Fruit fly (Drosophila melanogaster) whole organism, adult: ENCODE measurements around the gene MTA1-like.
A peak's percentile ranks its signal among the peaks of the same experiment; 100 is the strongest.

Experiments
- CG11617 ChIP-seq: fragments of 200-800 bp; sonication (Bioruptor generic); optimal IDR thresholded peaks from 2 replicates; lab custom pipeline; 2017; ENCODE audit warnings: mild to moderate bottlenecking, missing biosample characterization, missing genetic modification reagents, missing genetic modification characterization
- CG12768 ChIP-seq: fragments of 200-800 bp; sonication (Bioruptor generic); optimal IDR thresholded peaks from 2 replicates; lab custom pipeline; 2017; ENCODE audit warnings: missing biosample characterization, missing genetic modification characterization, mild to moderate bottlenecking, moderate library complexity, missing genetic modification reagents
- CG14711 ChIP-seq: fragments of 200-800 bp; sonication (Bioruptor generic); optimal IDR thresholded peaks from 2 replicates; lab custom pipeline; 2018; ENCODE audit warnings: missing biosample characterization, mild to moderate bottlenecking, missing genetic modification characterization, moderate library complexity
- CG1620 ChIP-seq: fragments of 200-800 bp; sonication (Bioruptor generic); optimal IDR thresholded peaks from 2 replicates; lab custom pipeline; 2016; ENCODE audit warnings: missing biosample characterization, missing genetic modification characterization
- CG33017 ChIP-seq: fragments of 200-800 bp; sonication (Bioruptor generic); optimal IDR thresholded peaks from 2 replicates; lab custom pipeline; 2018; ENCODE audit warnings: missing biosample characterization, mild to moderate bottlenecking, missing genetic modification characterization, moderate library complexity
- CG5204 ChIP-seq: fragments of 200-800 bp; sonication (Bioruptor generic); optimal IDR thresholded peaks from 2 replicates; lab custom pipeline; 2016; ENCODE audit warnings: missing biosample characterization, missing genetic modification characterization
- CG7045 ChIP-seq: fragments of 200-800 bp; sonication (Bioruptor generic); optimal IDR thresholded peaks from 2 replicates; lab custom pipeline; 2017; ENCODE audit warnings: missing biosample characterization, mild to moderate bottlenecking, missing genetic modification characterization
- CG7101 ChIP-seq: fragments of 200-800 bp; sonication (Bioruptor generic); optimal IDR thresholded peaks from 2 replicates; lab custom pipeline; 2018; ENCODE audit warnings: missing biosample characterization, mild to moderate bottlenecking, missing genetic modification characterization, moderate library complexity
- Clk ChIP-seq: fragments of 200-800 bp; sonication (Bioruptor generic); optimal IDR thresholded peaks from 2 replicates; lab custom pipeline; 2017; ENCODE audit warnings: missing biosample characterization, missing genetic modification characterization
- Crg-1 ChIP-seq: fragments of 200-800 bp; sonication (Bioruptor generic); optimal IDR thresholded peaks from 2 replicates; lab custom pipeline; 2016; ENCODE audit warnings: missing biosample characterization, missing genetic modification characterization
- Hr96 ChIP-seq: fragments of 200-800 bp; sonication (Bioruptor generic); optimal IDR thresholded peaks from 2 replicates; lab custom pipeline; 2016; ENCODE audit warnings: missing biosample characterization, missing genetic modification characterization
- Mnt ChIP-seq: fragments of 200-800 bp; sonication (Bioruptor generic); optimal IDR thresholded peaks from 2 replicates; lab custom pipeline; 2016; ENCODE audit warnings: missing biosample characterization, mild to moderate bottlenecking, missing genetic modification characterization
- bab1 ChIP-seq: fragments of 200-800 bp; sonication (Bioruptor generic); optimal IDR thresholded peaks from 3 replicates; lab custom pipeline; 2019; ENCODE audit warnings: missing biosample characterization, mild to moderate bottlenecking, missing genetic modification characterization, moderate library complexity
- cic ChIP-seq: fragments of 200-800 bp; sonication (Bioruptor generic); optimal IDR thresholded peaks from 2 replicates; lab custom pipeline; 2017; ENCODE audit warnings: missing biosample characterization, mild to moderate bottlenecking, missing genetic modification characterization, moderate library complexity
- cnc ChIP-seq, 2 experiments: fragments of >200 bp; optimal IDR thresholded peaks; 2 replicates each; lab custom pipeline; 2017
- kay ChIP-seq: fragments of 200-800 bp; sonication (Bioruptor generic); peaks from one replicate; lab custom pipeline; 2016; ENCODE audit warnings: missing biosample characterization, missing genetic modification characterization, borderline replicate concordance
- ovo ChIP-seq: fragments of 200-800 bp; sonication (Bioruptor generic); optimal IDR thresholded peaks from 2 replicates; lab custom pipeline; 2016; ENCODE audit warnings: missing biosample characterization, missing genetic modification characterization
- pad ChIP-seq: fragments of 200-800 bp; sonication (Bioruptor generic); optimal IDR thresholded peaks from 3 replicates; lab custom pipeline; 2017; ENCODE audit warnings: missing biosample characterization, missing genetic modification characterization, mild to moderate bottlenecking, moderate library complexity, missing genetic modification reagents
- tj ChIP-seq: fragments of 200-800 bp; sonication (Bioruptor generic); optimal IDR thresholded peaks from 3 replicates; lab custom pipeline; 2017; ENCODE audit warnings: missing biosample characterization, mild to moderate bottlenecking, missing genetic modification characterization, moderate library complexity
- toe ChIP-seq: fragments of 200-800 bp; sonication (Bioruptor generic); optimal IDR thresholded peaks from 2 replicates; lab custom pipeline; 2016; ENCODE audit warnings: missing biosample characterization, missing genetic modification characterization

Gene MTA1-like

dm6 chr3R:5622985-5623630, 25.4 kb downstream of the MTA1-like start:
- TF ChIP-seq pad (GFP tag; lab: Kevin White, UChicago) = peak; percentile 96
- TF ChIP-seq CG7045 (GFP tag; lab: Kevin White, UChicago) = peak; percentile 91
- TF ChIP-seq CG33017 (tag; lab: Kevin White, UChicago) = peak; percentile 81
- TF ChIP-seq Hr96 = peak; percentile 87
- peak; percentile 83 for TF ChIP-seq CG5204
- TF ChIP-seq tj (GFP tag; lab: Kevin White, UChicago) = peak; percentile 41
- peak; percentile 85 for TF ChIP-seq Clk (GFP tag; lab: Kevin White, UChicago)
- peak; percentile 91 for TF ChIP-seq CG7101
- TF ChIP-seq bab1 (GFP tag; lab: Kevin White, UChicago) = peak; percentile 68
- peak; percentile 99 for TF ChIP-seq ovo (GFP tag; lab: Kevin White, UChicago)
- peak; percentile 79 for TF ChIP-seq CG14711 (tag; lab: Kevin White, UChicago)
- no peak for TF ChIP-seq cnc (optimal IDR thresholded peaks at IDR 0.05; lab: Kevin White, UChicago)
- TF ChIP-seq toe = peak; percentile 93
- TF ChIP-seq CG11617 (GFP tag; lab: Kevin White, UChicago) = peak; percentile 87
- peak; percentile 96 for TF ChIP-seq CG12768 (GFP tag; lab: Kevin White, UChicago)
- peak; percentile 95 for TF ChIP-seq CG1620
- TF ChIP-seq Crg-1 (GFP tag; lab: Kevin White, UChicago) = peak; percentile 98
- peak; percentile 96 for TF ChIP-seq cic
- peak; percentile 93 for TF ChIP-seq Mnt (GFP tag; lab: Kevin White, UChicago)
- no peak for TF ChIP-seq kay (GFP tag; lab: Kevin White, UChicago)

dm6 chr3R:5622406-5622752, 26.2 kb downstream of the MTA1-like start:
- TF ChIP-seq CG7045 (GFP tag; lab: Kevin White, UChicago) (no peak), Clk (GFP tag; lab: Kevin White, UChicago) (no peak), bab1 (GFP tag; lab: Kevin White, UChicago) (no peak), Crg-1 (GFP tag; lab: Kevin White, UChicago) (no peak)

DNA sequence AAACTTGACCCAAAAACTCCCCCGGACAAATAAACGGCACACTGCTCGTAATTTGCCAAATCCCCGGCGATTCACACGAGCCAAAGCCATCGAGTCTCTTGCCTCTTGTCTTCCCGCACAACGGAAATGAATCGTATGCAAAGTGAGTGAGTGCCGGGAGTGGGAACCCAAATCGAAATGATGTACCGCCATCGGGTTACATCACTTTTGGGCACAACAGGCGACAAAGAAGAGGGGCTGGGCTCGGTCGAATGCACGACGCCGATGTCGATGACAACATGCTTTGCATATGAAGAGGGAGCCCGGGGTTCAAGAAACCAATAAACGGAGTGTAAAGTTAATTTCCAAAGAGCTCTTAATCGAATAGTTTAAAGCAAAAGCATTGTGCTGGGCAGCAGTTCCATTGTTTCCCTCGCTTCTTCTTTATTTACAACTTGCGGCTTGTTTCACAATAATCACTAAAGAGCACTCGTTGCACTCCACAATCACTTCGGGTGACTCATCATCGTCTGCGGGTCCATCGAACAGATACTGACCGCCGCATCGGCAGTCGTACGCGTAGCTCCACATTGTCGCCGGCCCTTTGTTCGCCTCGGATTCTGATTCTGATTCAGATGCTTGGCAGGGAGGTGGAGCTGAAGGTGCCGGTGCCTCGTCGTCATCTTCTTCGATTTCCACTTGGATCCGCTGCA, 26.7 kb downstream of the MTA1-like start:
- TF ChIP-seq toe (no peak), Clk (GFP tag; lab: Kevin White, UChicago) (no peak), cic (no peak), pad (GFP tag; lab: Kevin White, UChicago) (no peak), CG7101 (no peak), Mnt (GFP tag; lab: Kevin White, UChicago) (no peak), cnc (optimal IDR thresholded peaks at IDR 0.05; lab: Kevin White, UChicago) (no peak), CG12768 (GFP tag; lab: Kevin White, UChicago) (no peak), bab1 (GFP tag; lab: Kevin White, UChicago) (no peak), CG1620 (no peak), kay (GFP tag; lab: Kevin White, UChicago) (no peak)

DNA sequence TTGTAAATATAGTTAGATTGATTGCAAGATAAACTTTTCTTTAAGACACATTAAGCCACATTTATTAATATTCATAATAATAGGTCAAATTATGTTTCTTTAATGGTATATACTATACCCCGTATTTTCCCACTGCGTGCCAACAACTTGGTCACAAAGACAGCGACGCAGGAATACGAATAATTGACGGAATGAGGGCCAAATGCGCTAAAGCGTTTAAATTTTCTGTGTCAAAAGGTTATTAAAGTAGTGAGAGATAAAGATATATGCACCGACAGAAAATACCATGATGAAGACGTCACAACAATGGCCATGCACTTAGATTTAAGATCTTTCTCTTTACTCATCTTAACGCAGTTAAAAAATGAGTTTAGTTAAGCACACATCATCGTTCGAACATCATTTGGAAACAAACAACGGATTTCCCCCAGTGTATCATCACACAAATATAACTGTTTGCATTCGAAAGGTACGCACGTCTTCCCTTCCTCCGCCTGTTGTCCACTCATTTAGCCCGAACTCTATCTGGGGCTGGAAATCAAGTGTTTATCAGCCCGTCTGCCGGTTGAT, 28.1 kb downstream of the MTA1-like start:
- TF ChIP-seq bab1 (GFP tag; lab: Kevin White, UChicago) = no peak
- peak; percentile 5 for TF ChIP-seq CG11617 (GFP tag; lab: Kevin White, UChicago)
- TF ChIP-seq CG7101 = no peak
- no peak for TF ChIP-seq CG33017 (tag; lab: Kevin White, UChicago)
- TF ChIP-seq CG1620 = no peak

DNA sequence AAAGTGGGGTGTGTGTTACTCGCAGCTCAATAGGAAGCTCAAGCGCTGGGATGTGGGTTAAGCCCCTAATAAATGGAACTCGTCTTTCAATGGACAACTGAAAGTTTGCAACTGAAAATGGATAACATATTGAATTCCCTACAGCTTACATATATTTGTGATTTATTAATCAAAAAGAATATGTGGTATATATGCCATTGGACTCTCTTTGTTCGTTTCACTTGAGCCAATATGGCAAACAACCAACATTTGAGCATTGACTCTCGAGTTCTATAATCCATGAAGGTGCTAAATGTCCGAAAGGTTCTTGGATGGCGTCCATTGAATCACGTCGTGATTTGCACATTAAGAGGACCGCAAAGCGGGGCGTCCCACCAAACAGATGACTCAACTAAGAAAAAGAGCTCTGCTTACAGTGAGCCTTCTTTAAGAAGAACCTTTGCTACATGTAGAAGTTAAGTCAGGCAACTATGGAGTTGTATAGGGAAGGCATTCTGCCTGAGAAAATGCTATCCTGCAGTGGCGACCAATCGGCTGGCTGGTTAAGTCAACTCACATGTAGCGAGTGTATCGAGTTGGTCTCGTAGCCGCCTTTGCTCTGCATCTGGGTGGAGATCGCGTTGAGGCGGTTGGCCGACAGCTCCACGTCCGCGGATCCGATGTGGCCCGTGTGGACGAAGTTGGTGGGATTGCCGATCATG, 30.5 kb downstream of the MTA1-like start:
- TF ChIP-seq Crg-1 (GFP tag; lab: Kevin White, UChicago) = no peak
- no peak for TF ChIP-seq ovo (GFP tag; lab: Kevin White, UChicago)

- TF ChIP-seq ovo (GFP tag; lab: Kevin White, UChicago) (no peak), kay (GFP tag; lab: Kevin White, UChicago) (no peak), CG7101 (no peak), pad (GFP tag; lab: Kevin White, UChicago) (no peak), CG5204 (no peak), tj (GFP tag; lab: Kevin White, UChicago) (no peak), Clk (GFP tag; lab: Kevin White, UChicago) (no peak), Mnt (GFP tag; lab: Kevin White, UChicago) (no peak), CG1620 (no peak), CG12768 (GFP tag; lab: Kevin White, UChicago) (no peak), toe (no peak), CG14711 (tag; lab: Kevin White, UChicago) (no peak), cnc (optimal IDR thresholded peaks at IDR 0.05; lab: Kevin White, UChicago) (no peak), CG11617 (GFP tag; lab: Kevin White, UChicago) (no peak), Hr96 (no peak), cic (no peak), Crg-1 (GFP tag; lab: Kevin White, UChicago) (no peak)
These were observed 33.1 kb downstream of the MTA1-like start for dm6 chr3R:5615484-5615883.
